Worm (Caenorhabditis elegans): ENCODE results near the gene set-9.

DNA sequence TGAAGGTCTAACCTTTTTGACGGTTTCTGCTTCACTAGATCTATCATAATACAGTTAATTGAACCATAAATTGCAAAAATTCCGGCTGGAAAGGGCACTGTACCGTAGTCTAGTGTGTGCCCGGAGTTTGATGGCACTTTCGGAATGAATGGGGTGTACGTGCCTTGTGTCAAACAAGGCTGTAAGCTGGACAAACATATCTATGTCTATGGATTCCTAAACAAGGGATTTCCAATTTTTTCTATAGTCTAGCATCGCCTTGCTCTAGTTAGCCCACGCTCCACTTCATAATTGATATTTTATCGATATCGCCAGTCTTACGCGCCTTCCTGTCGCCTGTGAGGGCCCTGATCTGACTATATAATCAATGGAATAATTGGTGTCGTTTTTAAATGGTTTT, 38.8 kb downstream of the set-9 start, which contains the start of gene oac-52:
- no peak for TF ChIP-seq hmg-4 (GFP tag; optimal IDR thresholded peaks at IDR 0.05)
- no peak for TF ChIP-seq ama-1 (optimal IDR thresholded peaks at IDR 0.05)
- TF ChIP-seq F13C5.2 (tag; optimal IDR thresholded peaks at IDR 0.05): no peak
- no peak for TF ChIP-seq tbx-11 (GFP tag; IDR thresholded peaks at IDR 0.05)
- no peak for TF ChIP-seq pes-1 (GFP tag; IDR thresholded peaks at IDR 0.05)
- TF ChIP-seq ets-7 (tag; optimal IDR thresholded peaks at IDR 0.05): no peak

All from whole organism, early embryonic.